Worm (Caenorhabditis elegans): ENCODE data around the gene amx-1.

ce11 chrIII:3809008-3809407, 13.2 kb upstream of the amx-1 start, which contains the start of gene toh-1:
- no peak for TF ChIP-seq him-1 (tag; optimal IDR thresholded peaks at IDR 0.05)
- no peak for TF ChIP-seq W03F9.2 (tag; optimal IDR thresholded peaks at IDR 0.05)
